Worm (Caenorhabditis elegans): ENCODE measurements around the gene str-69.
"Not testable (repeated sequence)": the region's sequence is repeated elsewhere in the genome, so short reads cannot be mapped to it uniquely, and the experiment has no call there.

DNA sequence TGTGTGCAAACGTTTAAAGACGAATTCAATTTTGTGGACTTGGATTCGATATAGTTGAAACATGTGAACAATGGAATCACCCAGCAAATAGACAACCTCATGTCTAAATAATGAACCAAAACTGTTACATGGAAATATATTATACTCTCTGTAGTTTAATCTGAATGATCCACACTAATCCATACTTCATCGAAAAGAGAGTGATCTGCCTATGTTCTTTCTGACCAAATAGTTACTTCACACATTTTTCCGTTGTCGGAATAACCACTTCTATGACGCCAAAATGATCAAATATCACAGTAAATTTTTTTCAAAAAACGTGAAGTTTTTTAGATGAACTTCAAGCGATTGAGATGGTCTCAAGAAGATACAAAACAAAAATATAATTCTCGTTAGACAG, 3.7 kb downstream of the str-69 start, which contains the start of gene Y73C8C.4:
- TF ChIP-seq elt-1, nhr-11, egl-27, ceh-82 (tag; optimal IDR thresholded peaks at IDR 0.05): not testable (repeated sequence)
